Worm (Caenorhabditis elegans): ENCODE results near the gene fbxa-209.

DNA sequence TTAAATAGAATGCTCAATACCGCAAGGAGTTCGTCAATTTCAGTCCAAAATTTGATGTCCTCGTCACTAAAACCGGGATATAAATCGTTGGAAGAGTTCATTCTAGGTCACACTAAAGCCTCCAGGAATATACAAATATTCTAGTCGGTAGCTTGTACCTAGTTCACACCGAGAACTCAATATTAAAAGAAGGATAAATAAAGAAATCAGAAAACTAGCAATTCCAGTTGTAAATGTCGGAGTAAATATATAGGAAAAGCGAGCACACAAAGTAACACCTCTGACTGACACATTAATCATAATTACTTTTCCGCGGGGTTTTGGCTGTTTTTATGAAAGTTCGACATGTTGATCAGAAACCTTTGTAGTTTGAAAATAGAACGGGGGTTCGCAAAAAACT lies 24.6 kb upstream of the fbxa-209 start, which contains the start of gene srw-33:
- no peak for TF ChIP-seq ceh-36 (tag; optimal IDR thresholded peaks at IDR 0.05)
- TF ChIP-seq ama-1 (optimal IDR thresholded peaks at IDR 0.05) = no peak
- no peak for TF ChIP-seq pes-1 (GFP tag; IDR thresholded peaks at IDR 0.05)

All from whole organism, early embryonic.